Worm (Caenorhabditis elegans) whole organism, late embryonic: Measurements from ENCODE around the gene elpc-2.

ENCODE experiments used
- C08G9.2 ChIP-seq: sonication (generic microtip); optimal IDR thresholded peaks from 2 replicates; lab custom pipeline; 2016; ENCODE audit warnings: mild to moderate bottlenecking, missing genetic modification characterization, moderate library complexity, missing compliant biosample characterization
- F13H6.1 ChIP-seq: sonication (generic microtip); optimal IDR thresholded peaks from 2 replicates; lab custom pipeline; 2016; ENCODE audit warnings: missing genetic modification characterization, missing compliant biosample characterization
- ama-1 ChIP-seq: fragments of 150-350 bp; optimal IDR thresholded peaks from 2 replicates; lab custom pipeline; 2014
- ceh-24 ChIP-seq: sonication (generic microtip); optimal IDR thresholded peaks from 2 replicates; lab custom pipeline; 2016; ENCODE audit warnings: mild to moderate bottlenecking, missing genetic modification characterization, missing compliant biosample characterization
- nhr-11 ChIP-seq: fragments of 150-350 bp; optimal IDR thresholded peaks from 2 replicates; lab custom pipeline; 2014; ENCODE audit warnings: missing biosample characterization, missing genetic modification characterization
- pax-1 ChIP-seq: fragments of 150-350 bp; optimal IDR thresholded peaks from 2 replicates; lab custom pipeline; 2014; ENCODE audit warnings: missing biosample characterization, missing genetic modification characterization
- unc-86 ChIP-seq: sonication (generic microtip); optimal IDR thresholded peaks from 2 replicates; lab custom pipeline; 2016; ENCODE audit warnings: missing genetic modification characterization, missing compliant biosample characterization

ce11 chrIII:12642511-12643168, 30.8 kb upstream of the elpc-2 start:
- TF ChIP-seq ama-1 (lab: Kevin White, UChicago) (no peak), F13H6.1 (no peak), C08G9.2 (tag; lab: Kevin White, UChicago) (no peak), unc-86 (no peak), ceh-24 (no peak), pax-1 (tag; lab: Kevin White, UChicago) (no peak), nhr-11 (no peak)
